Worm (Caenorhabditis elegans) whole organism, L2 larva: ENCODE results near the gene F49E11.7.

Source experiments
- R02D3.7 ChIP-seq: fragments of 150-350 bp; optimal IDR thresholded peaks from 2 replicates; lab custom pipeline; 2014; ENCODE audit warnings: missing biosample characterization, missing genetic modification characterization
- elt-3 ChIP-seq: sonication (generic microtip); optimal IDR thresholded peaks from 2 replicates; lab custom pipeline; 2017; ENCODE audit warnings: missing biosample characterization, missing genetic modification characterization
- fos-1 ChIP-seq: fragments of 150-350 bp; optimal IDR thresholded peaks from 2 replicates; lab custom pipeline; 2014; ENCODE audit warnings: missing biosample characterization, missing genetic modification characterization
- lin-39 ChIP-seq: fragments of 150-350 bp; optimal IDR thresholded peaks from 2 replicates; lab custom pipeline; 2014; ENCODE audit warnings: missing biosample characterization, missing genetic modification reagents, missing genetic modification characterization
- nhr-12 ChIP-seq: fragments of 150-350 bp; optimal IDR thresholded peaks from 2 replicates; lab custom pipeline; 2014; ENCODE audit warnings: missing biosample characterization, missing genetic modification characterization
- unc-39 ChIP-seq: fragments of 150-350 bp; optimal IDR thresholded peaks from 2 replicates; lab custom pipeline; 2014; ENCODE audit warnings: missing biosample characterization, missing genetic modification characterization
- unc-62 ChIP-seq: fragments of 150-350 bp; optimal IDR thresholded peaks from 2 replicates; lab custom pipeline; 2014; ENCODE audit warnings: missing biosample characterization, missing genetic modification reagents, missing genetic modification characterization
- ztf-11 ChIP-seq: sonication (generic microtip); optimal IDR thresholded peaks from 2 replicates; lab custom pipeline; 2017; ENCODE audit warnings: missing biosample characterization, missing genetic modification characterization

ce11 chrIV:13100415-13100814 is 47.7 kb downstream of the F49E11.7 start, which contains the start of gene fask-1:
- TF ChIP-seq elt-3 (tag; lab: Kevin White, UChicago), result no peak
- TF ChIP-seq fos-1 (tag; lab: Kevin White, UChicago), result no peak
- no peak for TF ChIP-seq lin-39
- TF ChIP-seq unc-62 (GFP tag; lab: Kevin White, UChicago), result no peak
- TF ChIP-seq R02D3.7 (tag; lab: Kevin White, UChicago), result no peak
- TF ChIP-seq ztf-11 (tag; lab: Kevin White, UChicago), result no peak
- TF ChIP-seq nhr-12 (tag; lab: Kevin White, UChicago), result no peak
- TF ChIP-seq unc-39, result no peak
